Worm (Caenorhabditis elegans): ENCODE data around the gene ugt-45.

- TF ChIP-seq nhr-27 (tag; optimal IDR thresholded peaks at IDR 0.05) (no peak), ama-1 (optimal IDR thresholded peaks at IDR 0.05) (no peak), ama-1 (GFP tag; optimal IDR thresholded peaks at IDR 0.05) (no peak), F22D6.2 (tag; optimal IDR thresholded peaks at IDR 0.05) (no peak), F52B5.7 (tag; optimal IDR thresholded peaks at IDR 0.05) (no peak), F39B2.1 (GFP tag; IDR thresholded peaks at IDR 0.05) (no peak), nhr-80 (tag; optimal IDR thresholded peaks at IDR 0.05) (no peak), lsy-27 (tag; optimal IDR thresholded peaks at IDR 0.05; ENCODE audit: borderline replicate concordance, insufficient read depth) (no peak), die-1 (tag; optimal IDR thresholded peaks at IDR 0.05) (no peak), cebp-1 (GFP tag; IDR thresholded peaks at IDR 0.05) (no peak), cebp-1 (tag; optimal IDR thresholded peaks at IDR 0.05) (no peak), T26A5.8 (tag; optimal IDR thresholded peaks at IDR 0.05) (no peak), madf-3 (GFP tag; IDR thresholded peaks at IDR 0.05) (no peak), unc-62 (GFP tag; optimal IDR thresholded peaks at IDR 0.05) (no peak), bed-1 (GFP tag; IDR thresholded peaks at IDR 0.05) (no peak), attf-3 (GFP tag; conservative IDR thresholded peaks at IDR 0.05) (no peak)
Observed at ce11 chrIV:3709200-3709599, 41.7 kb downstream of the ugt-45 start, which contains the start of gene Y37E11AL.1.
